Fruit fly (Drosophila melanogaster) whole organism, prepupa: ENCODE measurements around the gene Cyp4c3.

Experiments used
- CG6163 ChIP-seq: fragments of 200-800 bp; sonication (Bioruptor generic); IDR thresholded peaks from 3 replicates; pipeline ENCODE4 v1.3.6; 2022; ENCODE audit warnings: missing biosample characterization, missing genetic modification characterization
- CG6792 ChIP-seq: fragments of 200-800 bp; sonication (Bioruptor generic); optimal IDR thresholded peaks from 3 replicates; lab custom pipeline; 2016; ENCODE audit warnings: missing biosample characterization, missing genetic modification characterization
- CG6808 ChIP-seq: fragments of 200-800 bp; sonication (Bioruptor generic); optimal IDR thresholded peaks from 3 replicates; lab custom pipeline; 2017; ENCODE audit warnings: missing biosample characterization, missing genetic modification characterization, mild to moderate bottlenecking, moderate library complexity, missing genetic modification reagents
- CG6854 ChIP-seq: fragments of 200-800 bp; sonication (Bioruptor generic); optimal IDR thresholded peaks from 2 replicates; lab custom pipeline; 2017; ENCODE audit warnings: missing biosample characterization, mild to moderate bottlenecking, missing genetic modification characterization
- CG9139 ChIP-seq: fragments of 200-800 bp; sonication (Bioruptor generic); optimal IDR thresholded peaks from 3 replicates; lab custom pipeline; 2017; ENCODE audit warnings: missing biosample characterization, mild to moderate bottlenecking, missing genetic modification characterization
- Ets21C ChIP-seq: fragments of 200-800 bp; sonication (Bioruptor generic); optimal IDR thresholded peaks from 3 replicates; lab custom pipeline; 2016; ENCODE audit warnings: missing biosample characterization, missing genetic modification characterization
- dsx ChIP-seq: fragments of 200-800 bp; optimal IDR thresholded peaks from 3 replicates; lab custom pipeline; 2019; ENCODE audit warnings: missing biosample characterization, mild to moderate bottlenecking, missing genetic modification characterization, moderate library complexity; ENCODE audit not compliant: poor library complexity, severe bottlenecking

dm6 chr3R:30888550-30889259 is 5.1 kb upstream of the Cyp4c3 start, which contains the start of gene Sap-r:
- TF ChIP-seq CG6808 (GFP tag; lab: Kevin White, UChicago): no peak
- TF ChIP-seq CG6792 (GFP tag; lab: Kevin White, UChicago): no peak
- TF ChIP-seq Ets21C (GFP tag; lab: Kevin White, UChicago): no peak
- no peak for TF ChIP-seq dsx (GFP tag; lab: Kevin White, UChicago)
- peak; percentile 38; the same call in 2 of the 3 replicates for TF ChIP-seq CG6163 (GFP tag; lab: Robert Waterston, UW)
- no peak for TF ChIP-seq CG9139 (GFP tag; lab: Kevin White, UChicago)
- TF ChIP-seq CG6854: peak; percentile 53
